Fruit fly (Drosophila melanogaster) whole organism, embryonic: ENCODE data around the gene AGO2.

ENCODE experiments used
- Atf3 ChIP-seq: fragments of 200-800 bp; sonication (Bioruptor generic); optimal IDR thresholded peaks from 3 replicates; lab custom pipeline; 2016; ENCODE audit warnings: missing biosample characterization, missing genetic modification characterization
- CG1024 ChIP-seq: fragments of 200-800 bp; sonication (Bioruptor generic); IDR thresholded peaks from 2 replicates; pipeline ENCODE4 v1.3.6; 2022; ENCODE audit warnings: missing biosample characterization, missing genetic modification characterization
- CG10274 ChIP-seq: fragments of 200-800 bp; sonication (Bioruptor generic); optimal IDR thresholded peaks from 3 replicates; lab custom pipeline; 2017; ENCODE audit warnings: missing biosample characterization, mild to moderate bottlenecking, missing genetic modification characterization
- CG12071 ChIP-seq: fragments of 200-800 bp; sonication (Bioruptor generic); optimal IDR thresholded peaks from 3 replicates; lab custom pipeline; 2018; ENCODE audit warnings: missing biosample characterization, mild to moderate bottlenecking, missing genetic modification characterization
- CG12769 ChIP-seq: fragments of 200-800 bp; sonication (Bioruptor generic); optimal IDR thresholded peaks from 2 replicates; lab custom pipeline; 2019; ENCODE audit warnings: missing biosample characterization, mild to moderate bottlenecking, missing genetic modification characterization, moderate library complexity
- CG13296 ChIP-seq: fragments of 200-800 bp; sonication (Bioruptor generic); optimal IDR thresholded peaks from 3 replicates; lab custom pipeline; 2018; ENCODE audit warnings: missing biosample characterization, mild to moderate bottlenecking, missing genetic modification characterization
- CG13424 ChIP-seq: fragments of 200-800 bp; sonication (Bioruptor generic); optimal IDR thresholded peaks from 2 replicates; lab custom pipeline; 2019; ENCODE audit warnings: missing biosample characterization, mild to moderate bottlenecking, missing genetic modification characterization, moderate library complexity
- CG13775 ChIP-seq: fragments of 200-800 bp; sonication (Bioruptor generic); optimal IDR thresholded peaks from 3 replicates; lab custom pipeline; 2017; ENCODE audit warnings: missing biosample characterization, mild to moderate bottlenecking, missing genetic modification characterization
- CG1647 ChIP-seq: fragments of 200-800 bp; sonication (Bioruptor generic); optimal IDR thresholded peaks from 3 replicates; lab custom pipeline; 2016; ENCODE audit warnings: missing biosample characterization, missing genetic modification characterization
- CG17359 ChIP-seq: fragments of 200-800 bp; sonication (Bioruptor generic); optimal IDR thresholded peaks from 3 replicates; lab custom pipeline; 2018; ENCODE audit warnings: missing biosample characterization, mild to moderate bottlenecking, missing genetic modification characterization, moderate library complexity
- CG2120 ChIP-seq: fragments of 200-800 bp; sonication (Bioruptor generic); optimal IDR thresholded peaks from 3 replicates; lab custom pipeline; 2016; ENCODE audit warnings: missing biosample characterization, missing genetic modification characterization
- CG34224 ChIP-seq: fragments of 200-800 bp; sonication (Bioruptor generic); IDR thresholded peaks from 3 replicates; pipeline ENCODE4 v1.3.6; 2022; ENCODE audit warnings: missing biosample characterization, missing genetic modification characterization; ENCODE audit not compliant: partially characterized antibody
- CG4617 ChIP-seq: fragments of 200-800 bp; sonication (Bioruptor generic); optimal IDR thresholded peaks from 3 replicates; lab custom pipeline; 2016; ENCODE audit warnings: missing biosample characterization, missing genetic modification characterization, borderline replicate concordance
- CG6654 ChIP-seq: fragments of 200-800 bp; sonication (Bioruptor generic); optimal IDR thresholded peaks from 2 replicates; lab custom pipeline; 2017; ENCODE audit warnings: missing biosample characterization, mild to moderate bottlenecking, missing genetic modification characterization
- CG6813 ChIP-seq: fragments of 200-800 bp; sonication (Bioruptor generic); optimal IDR thresholded peaks from 2 replicates; lab custom pipeline; 2017; ENCODE audit warnings: missing biosample characterization, missing genetic modification characterization, mild to moderate bottlenecking, moderate library complexity, missing genetic modification reagents
- CG9609 ChIP-seq: fragments of 200-800 bp; sonication (Bioruptor generic); optimal IDR thresholded peaks from 3 replicates; lab custom pipeline; 2016; ENCODE audit warnings: missing biosample characterization, missing genetic modification characterization
- CG9817 ChIP-seq: fragments of 200-800 bp; sonication (Bioruptor generic); optimal IDR thresholded peaks from 2 replicates; lab custom pipeline; 2018; ENCODE audit warnings: missing biosample characterization, mild to moderate bottlenecking, missing genetic modification characterization, moderate library complexity
- Dad ChIP-seq: fragments of 200-800 bp; sonication (Bioruptor generic); optimal IDR thresholded peaks from 3 replicates; lab custom pipeline; 2016; ENCODE audit warnings: missing biosample characterization, missing genetic modification characterization
- E2f1 ChIP-seq: fragments of 200-800 bp; sonication (Bioruptor generic); IDR thresholded peaks from 2 replicates; pipeline ENCODE4 v1.3.6; 2022; ENCODE audit warnings: missing biosample characterization, missing genetic modification characterization
- Gsc ChIP-seq: fragments of 200-800 bp; sonication (Bioruptor generic); IDR thresholded peaks from 2 replicates; pipeline ENCODE4 v1.3.6; 2022; ENCODE audit warnings: missing biosample characterization, missing genetic modification characterization
- HLH54F ChIP-seq: fragments of 200-800 bp; sonication (Bioruptor generic); optimal IDR thresholded peaks from 3 replicates; lab custom pipeline; 2016; ENCODE audit warnings: missing biosample characterization, missing genetic modification characterization
- HmgD ChIP-seq: fragments of 200-800 bp; sonication (Bioruptor generic); optimal IDR thresholded peaks from 3 replicates; lab custom pipeline; 2016; ENCODE audit warnings: missing biosample characterization, missing genetic modification characterization
- Hmx ChIP-seq: fragments of 200-800 bp; sonication (Bioruptor generic); optimal IDR thresholded peaks from 2 replicates; lab custom pipeline; 2016; ENCODE audit warnings: missing biosample characterization, missing genetic modification characterization
- NC2β ChIP-seq: fragments of 200-800 bp; sonication (Bioruptor generic); optimal IDR thresholded peaks from 2 replicates; lab custom pipeline; 2016; ENCODE audit warnings: missing biosample characterization, missing genetic modification characterization
- Nf-YA ChIP-seq: fragments of 200-800 bp; sonication (Bioruptor generic); IDR thresholded peaks from 2 replicates; pipeline ENCODE4 v1.3.6; 2022; ENCODE audit warnings: missing biosample characterization, missing genetic modification characterization
- Pdp1 ChIP-seq, 2 experiments: fragments of 200-800 bp; sonication (Bioruptor generic); optimal IDR thresholded peaks; 3 replicates each; lab custom pipeline; 2016; ENCODE audit warnings: missing biosample characterization in 2 of 2, missing genetic modification characterization in 2 of 2, mild to moderate bottlenecking in 1 of 2, moderate library complexity in 1 of 2
- Ravus ChIP-seq: fragments of 200-800 bp; sonication (Bioruptor generic); IDR thresholded peaks from 2 replicates; pipeline ENCODE4 v1.3.6; 2022; ENCODE audit warnings: missing biosample characterization, missing genetic modification characterization
- Stat92E ChIP-seq, 3 experiments: fragments of >200 bp in 2 of 3; fragments of 200-800 bp in 1 of 3; sonication (Bioruptor generic) in 1 of 3; optimal IDR thresholded peaks; 2 replicates each; lab custom pipeline; 2017 to 2019; ENCODE audit warnings: missing biosample characterization in 3 of 3, missing genetic modification characterization in 3 of 3, mild to moderate bottlenecking in 1 of 3, moderate library complexity in 1 of 3
- cas ChIP-seq: fragments of 200-800 bp; sonication (Bioruptor generic); IDR thresholded peaks from 2 replicates; pipeline ENCODE4 v1.3.6; 2022; ENCODE audit warnings: missing biosample characterization, missing genetic modification characterization
- dm ChIP-seq: fragments of 200-800 bp; sonication (Bioruptor generic); optimal IDR thresholded peaks from 3 replicates; lab custom pipeline; 2016; ENCODE audit warnings: missing biosample characterization, missing genetic modification characterization
- dpn ChIP-seq, 2 experiments: fragments of 200-800 bp; sonication (Bioruptor generic); optimal IDR thresholded peaks; 3 replicates each; lab custom pipeline; 2016; ENCODE audit warnings: missing biosample characterization in 2 of 2, missing genetic modification characterization in 2 of 2
- dysf ChIP-seq: fragments of 200-800 bp; sonication (Bioruptor generic); IDR thresholded peaks from 3 replicates; pipeline ENCODE4 v1.3.6; 2022; ENCODE audit warnings: missing biosample characterization, missing genetic modification characterization
- esg ChIP-seq: fragments of 200-800 bp; sonication (Bioruptor generic); conservative IDR thresholded peaks from 2 replicates; pipeline ENCODE4 v1.3.6; 2022; ENCODE audit warnings: missing biosample characterization, missing genetic modification characterization
- gro ChIP-seq: fragments of 200-800 bp; sonication (Bioruptor generic); optimal IDR thresholded peaks from 2 replicates; lab custom pipeline; 2016; ENCODE audit warnings: missing biosample characterization, missing genetic modification characterization
- insv ChIP-seq, 2 experiments: fragments of 200-800 bp; sonication (Bioruptor generic); optimal IDR thresholded peaks; 3 replicates each; lab custom pipeline; 2016 to 2018; ENCODE audit warnings: missing biosample characterization in 2 of 2, missing genetic modification characterization in 2 of 2
- jigr1 ChIP-seq: fragments of 200-800 bp; sonication (Bioruptor generic); IDR thresholded peaks from 3 replicates; pipeline ENCODE4 v1.3.6; 2022; ENCODE audit warnings: missing biosample characterization, missing genetic modification characterization
- jumu ChIP-seq: fragments of 200-800 bp; sonication (Bioruptor generic); optimal IDR thresholded peaks from 3 replicates; lab custom pipeline; 2016; ENCODE audit warnings: missing biosample characterization, missing genetic modification characterization
- klu ChIP-seq: fragments of 200-800 bp; sonication (Bioruptor generic); IDR thresholded peaks from 2 replicates; pipeline ENCODE4 v1.3.6; 2022; ENCODE audit warnings: missing biosample characterization, missing genetic modification characterization
- knrl ChIP-seq: fragments of 200-800 bp; sonication (Bioruptor generic); IDR thresholded peaks from 3 replicates; pipeline ENCODE4 v1.3.6; 2022; ENCODE audit warnings: missing biosample characterization, missing genetic modification characterization; ENCODE audit not compliant: partially characterized antibody
- lbe ChIP-seq: fragments of 200-800 bp; sonication (Bioruptor generic); optimal IDR thresholded peaks from 2 replicates; lab custom pipeline; 2016; ENCODE audit warnings: missing biosample characterization, mild to moderate bottlenecking, missing genetic modification characterization
- lilli ChIP-seq: fragments of 200-800 bp; sonication (Bioruptor generic); optimal IDR thresholded peaks from 3 replicates; lab custom pipeline; 2016; ENCODE audit warnings: missing biosample characterization, missing genetic modification characterization
- maf-S ChIP-seq: fragments of 200-800 bp; sonication (Bioruptor generic); optimal IDR thresholded peaks from 2 replicates; lab custom pipeline; 2016; ENCODE audit warnings: missing biosample characterization, missing genetic modification characterization
- nerfin-1 ChIP-seq: fragments of 200-800 bp; sonication (Bioruptor generic); optimal IDR thresholded peaks from 3 replicates; lab custom pipeline; 2019; ENCODE audit warnings: missing biosample characterization, mild to moderate bottlenecking, missing genetic modification characterization, moderate library complexity
- odd ChIP-seq: fragments of 200-800 bp; sonication (Bioruptor generic); optimal IDR thresholded peaks from 2 replicates; lab custom pipeline; 2017; ENCODE audit warnings: missing biosample characterization, mild to moderate bottlenecking, missing genetic modification characterization
- repo ChIP-seq: fragments of 200-800 bp; sonication (Bioruptor generic); optimal IDR thresholded peaks from 2 replicates; lab custom pipeline; 2016; ENCODE audit warnings: missing biosample characterization, missing genetic modification characterization
- sima ChIP-seq: fragments of 200-800 bp; sonication (Bioruptor generic); optimal IDR thresholded peaks from 2 replicates; lab custom pipeline; 2016; ENCODE audit warnings: missing biosample characterization, missing genetic modification characterization
- tna ChIP-seq: fragments of 200-800 bp; sonication (Bioruptor generic); IDR thresholded peaks from 2 replicates; pipeline ENCODE4 v1.3.6; 2022; ENCODE audit warnings: missing biosample characterization, missing genetic modification characterization; ENCODE audit not compliant: partially characterized antibody
- trh ChIP-seq: fragments of 200-800 bp; sonication (Bioruptor generic); optimal IDR thresholded peaks from 2 replicates; lab custom pipeline; 2016; ENCODE audit warnings: missing biosample characterization, missing genetic modification characterization
- ttk ChIP-seq: fragments of 200-800 bp; sonication (Bioruptor generic); IDR thresholded peaks from 2 replicates; pipeline ENCODE4 v2.1.2; 2022; ENCODE audit warnings: missing biosample characterization, missing genetic modification characterization
- twi ChIP-seq: fragments of 200-800 bp; optimal IDR thresholded peaks from 2 replicates; lab custom pipeline; 2019; ENCODE audit warnings: missing biosample characterization, mild to moderate bottlenecking, missing genetic modification characterization, moderate library complexity
- vvl ChIP-seq: fragments of 200-800 bp; sonication (Bioruptor generic); IDR thresholded peaks from 2 replicates; pipeline ENCODE4 v1.3.6; 2022; ENCODE audit warnings: missing biosample characterization, missing genetic modification characterization

Gene AGO2

dm6 chr3L:15580487-15580886 is 26.6 kb downstream of the AGO2 start, which contains the start of the genes mrn and CG12301 (continued):
- TF ChIP-seq dm (peak; percentile 88), CG13775 (GFP tag; lab: Kevin White, UChicago) (peak; percentile 89), CG12071 (GFP tag; lab: Kevin White, UChicago) (no peak), ttk (GFP tag; lab: Robert Waterston, UW) (peak; percentile 71), jumu (GFP tag; lab: Kevin White, UChicago) (peak; percentile 44), repo (no peak), odd (GFP tag; lab: Kevin White, UChicago) (no peak), gro (GFP tag; lab: Kevin White, UChicago) (peak; percentile 79), CG12769 (tag; lab: Kevin White, UChicago) (no peak), CG13424 (tag; lab: Kevin White, UChicago) (peak; percentile 72), Hmx (GFP tag; lab: Kevin White, UChicago) (no peak), CG9817 (tag; lab: Kevin White, UChicago) (peak; percentile 67), Stat92E (GFP tag; optimal IDR thresholded peaks at IDR 0.05; lab: Kevin White, UChicago) (peak in 1 of 3 experiments; percentile 41), CG6654 (GFP tag; lab: Kevin White, UChicago) (peak; percentile 14), CG10274 (GFP tag; lab: Kevin White, UChicago) (no peak), CG34224 (peak; percentile 95), Ravus (GFP tag; lab: Robert Waterston, UW) (no peak), HLH54F (GFP tag; lab: Kevin White, UChicago) (peak; percentile 81), Pdp1 (GFP tag; optimal IDR thresholded peaks at IDR 0.05; lab: Kevin White, UChicago) (peak in 1 of 2 experiments; percentile 76), CG13296 (GFP tag; lab: Kevin White, UChicago) (no peak), E2f1 (GFP tag; lab: Robert Waterston, UW) (peak; percentile 91), CG1024 (peak; percentile 34; the same call in 1 of the 2 replicates), HmgD (GFP tag; lab: Kevin White, UChicago) (no peak), Nf-YA (GFP tag; lab: Robert Waterston, UW) (no peak)

DNA sequence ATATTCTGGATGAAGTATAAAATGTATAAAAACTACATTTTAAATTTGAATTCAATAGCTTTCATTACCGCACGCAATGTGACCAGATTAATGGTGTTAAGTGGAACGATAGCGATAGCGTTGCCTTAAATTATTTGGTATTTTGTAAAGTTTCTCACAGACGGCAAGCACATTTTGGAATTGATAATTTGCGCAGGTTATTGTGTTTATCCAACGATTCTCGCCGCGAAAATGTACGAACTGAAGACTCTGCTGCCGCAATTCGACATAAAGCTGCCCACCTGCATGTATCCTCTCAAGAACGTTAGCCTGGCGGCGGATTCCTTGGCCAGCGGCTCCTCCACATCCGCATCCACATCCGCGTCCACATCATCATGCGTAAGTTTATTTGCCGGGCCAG is 29.6 kb downstream of the AGO2 start, which contains the start of gene AIMP2:
Gene AIMP2, plus strand, starts transcription at position 135 of the 400 bp plus-strand sequence.
- TF ChIP-seq CG4617 (GFP tag; lab: Kevin White, UChicago) (peak; percentile 82), tna (GFP tag; lab: Robert Waterston, UW) (no peak), CG2120 (GFP tag; lab: Kevin White, UChicago) (no peak), twi (no peak), vvl (GFP tag; lab: Robert Waterston, UW) (no peak; the same call in 1 of the 2 replicates), insv (GFP tag; optimal IDR thresholded peaks at IDR 0.05; lab: Kevin White, UChicago) (no peak), nerfin-1 (no peak), dpn (GFP tag; optimal IDR thresholded peaks at IDR 0.05; lab: Kevin White, UChicago) (no peak), CG6813 (GFP tag; lab: Kevin White, UChicago) (no peak), Ravus (GFP tag; lab: Robert Waterston, UW) (no peak), Dad (GFP tag; lab: Kevin White, UChicago) (no peak), trh (GFP tag; lab: Kevin White, UChicago) (no peak), CG17359 (tag; lab: Kevin White, UChicago) (no peak), lbe (GFP tag; lab: Kevin White, UChicago) (no peak), NC2β (GFP tag; lab: Kevin White, UChicago) (no peak), Atf3 (GFP tag; lab: Kevin White, UChicago) (no peak), CG1647 (no peak), cas (no peak), esg (GFP tag; lab: Robert Waterston, UW) (no peak), knrl (no peak), klu (no peak), CG9609 (no peak), maf-S (GFP tag; lab: Kevin White, UChicago) (no peak), sima (GFP tag; lab: Kevin White, UChicago) (no peak), lilli (no peak), Gsc (no peak), dysf (no peak), jigr1 (GFP tag; lab: Robert Waterston, UW) (no peak)
